Fruit fly (Drosophila melanogaster) whole organism, pupa: Measurements from ENCODE around the gene Not10.

Experiments used
- CG10348 ChIP-seq: fragments of 200-800 bp; sonication (Bioruptor generic); IDR thresholded peaks from 2 replicates; pipeline ENCODE4 v1.3.6; 2022; ENCODE audit warnings: missing biosample characterization, missing genetic modification characterization
- CG12605 ChIP-seq: fragments of 200-800 bp; sonication (Bioruptor generic); IDR thresholded peaks from 2 replicates; pipeline ENCODE4 v1.3.6; 2022; ENCODE audit warnings: missing biosample characterization, missing genetic modification characterization
- CG13204 ChIP-seq: fragments of 200-800 bp; sonication (Bioruptor generic); optimal IDR thresholded peaks from 2 replicates; lab custom pipeline; 2018; ENCODE audit warnings: missing biosample characterization, mild to moderate bottlenecking, missing genetic modification characterization, moderate library complexity
- CG14655 ChIP-seq: fragments of 200-800 bp; sonication (Bioruptor generic); optimal IDR thresholded peaks from 3 replicates; lab custom pipeline; 2017; ENCODE audit warnings: mild to moderate bottlenecking, missing biosample characterization, missing genetic modification reagents, missing genetic modification characterization
- CG15710 ChIP-seq: fragments of 200-800 bp; sonication (Bioruptor generic); optimal IDR thresholded peaks from 2 replicates; lab custom pipeline; 2018; ENCODE audit warnings: missing biosample characterization, mild to moderate bottlenecking, missing genetic modification characterization, moderate library complexity
- CG17806 ChIP-seq: fragments of 200-800 bp; sonication (Bioruptor generic); optimal IDR thresholded peaks from 2 replicates; lab custom pipeline; 2018; ENCODE audit warnings: missing biosample characterization, mild to moderate bottlenecking, missing genetic modification characterization, moderate library complexity
- CG32121 ChIP-seq: fragments of 200-800 bp; sonication (Bioruptor generic); IDR thresholded peaks from 2 replicates; pipeline ENCODE4 v1.3.6; 2022; ENCODE audit warnings: missing biosample characterization, missing genetic modification characterization
- CG34367 ChIP-seq: fragments of 200-800 bp; sonication (Bioruptor generic); optimal IDR thresholded peaks from 2 replicates; lab custom pipeline; 2018; ENCODE audit warnings: missing biosample characterization, mild to moderate bottlenecking, missing genetic modification characterization
- CG4496 ChIP-seq: fragments of 200-800 bp; sonication (Bioruptor generic); IDR thresholded peaks from 3 replicates; pipeline ENCODE4 v1.3.6; 2022; ENCODE audit warnings: missing biosample characterization, missing genetic modification characterization
- CG8159 ChIP-seq: fragments of 200-800 bp; sonication (Bioruptor generic); optimal IDR thresholded peaks from 3 replicates; lab custom pipeline; 2018; ENCODE audit warnings: missing biosample characterization, mild to moderate bottlenecking, missing genetic modification characterization, moderate library complexity
- CG8301 ChIP-seq: fragments of 200-800 bp; sonication (Bioruptor generic); optimal IDR thresholded peaks from 2 replicates; lab custom pipeline; 2018; ENCODE audit warnings: missing biosample characterization, mild to moderate bottlenecking, missing genetic modification characterization
- CG9948 ChIP-seq: fragments of 200-800 bp; sonication (Bioruptor generic); optimal IDR thresholded peaks from 2 replicates; lab custom pipeline; 2018; ENCODE audit warnings: missing biosample characterization, mild to moderate bottlenecking, missing genetic modification characterization, moderate library complexity
- D1 ChIP-seq: fragments of 200-800 bp; sonication (Bioruptor generic); optimal IDR thresholded peaks from 2 replicates; lab custom pipeline; 2018; ENCODE audit warnings: missing biosample characterization, mild to moderate bottlenecking, missing genetic modification characterization, moderate library complexity
- EcR ChIP-seq: fragments of 200-800 bp; sonication (Bioruptor generic); optimal IDR thresholded peaks from 3 replicates; lab custom pipeline; 2019; ENCODE audit warnings: missing biosample characterization, missing genetic modification characterization, mild to moderate bottlenecking, moderate library complexity, missing genetic modification reagents
- Ets98B ChIP-seq: fragments of 200-800 bp; sonication (Bioruptor generic); IDR thresholded peaks from 2 replicates; pipeline ENCODE4 v1.3.6; 2022; ENCODE audit warnings: missing biosample characterization, missing genetic modification characterization
- Pif1A ChIP-seq: fragments of 200-800 bp; sonication (Bioruptor generic); optimal IDR thresholded peaks from 3 replicates; lab custom pipeline; 2016; ENCODE audit warnings: missing biosample characterization, missing genetic modification characterization
- Pif1B ChIP-seq: fragments of 200-800 bp; sonication (Bioruptor generic); optimal IDR thresholded peaks from 3 replicates; lab custom pipeline; 2016; ENCODE audit warnings: missing biosample characterization, missing genetic modification characterization
- Snoo ChIP-seq: fragments of 200-800 bp; sonication (Bioruptor generic); optimal IDR thresholded peaks from 3 replicates; lab custom pipeline; 2017; ENCODE audit warnings: missing biosample characterization, mild to moderate bottlenecking, missing genetic modification characterization, inconsistent platforms
- fd96Ca ChIP-seq: fragments of 200-800 bp; sonication (Bioruptor generic); IDR thresholded peaks from 3 replicates; pipeline ENCODE4 v1.3.6; 2022; ENCODE audit warnings: missing biosample characterization, missing genetic modification characterization
- gl ChIP-seq: fragments of 200-800 bp; sonication (Bioruptor generic); optimal IDR thresholded peaks from 2 replicates; lab custom pipeline; 2018; ENCODE audit warnings: missing biosample characterization, mild to moderate bottlenecking, missing genetic modification characterization
- rn ChIP-seq: fragments of 200-800 bp; sonication (Bioruptor generic); IDR thresholded peaks from 2 replicates; pipeline ENCODE4 v1.3.6; 2022; ENCODE audit warnings: missing biosample characterization, missing genetic modification characterization

Not10 gene

DNA sequence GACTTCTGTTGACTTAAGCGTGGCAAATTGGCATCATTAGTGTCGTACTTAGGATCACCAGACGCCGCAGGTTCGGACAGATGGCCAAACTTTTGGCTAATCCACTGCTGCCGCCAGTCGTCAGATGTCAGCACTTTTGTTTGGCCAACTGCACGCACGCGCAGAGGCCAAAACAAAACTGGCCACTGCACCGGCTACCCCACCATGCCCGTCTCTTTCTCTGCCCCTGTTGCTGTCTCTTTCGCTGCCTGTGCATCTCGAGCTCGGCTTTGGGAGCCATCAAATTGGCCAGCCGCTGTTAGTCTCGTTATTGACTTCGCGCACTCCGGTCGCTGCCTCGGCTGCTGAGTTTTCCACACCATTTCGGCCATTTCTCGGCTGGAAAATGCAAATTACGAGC is 32.1 kb downstream of the Not10 start, which contains the start of gene CG14395:
Gene CG14395 (plus strand): TSS at position 301 of the 400 bp plus-strand sequence.
- TF ChIP-seq Ets98B (GFP tag; lab: Robert Waterston, UW) (0 out of 2 replicates have a peak, but pooled peaks have one; percentile 17), D1 (tag; lab: Kevin White, UChicago) (no peak), CG4496 (GFP tag; lab: Robert Waterston, UW) (peak; percentile 72; the same call in 2 of the 3 replicates), CG8159 (no peak)

DNA sequence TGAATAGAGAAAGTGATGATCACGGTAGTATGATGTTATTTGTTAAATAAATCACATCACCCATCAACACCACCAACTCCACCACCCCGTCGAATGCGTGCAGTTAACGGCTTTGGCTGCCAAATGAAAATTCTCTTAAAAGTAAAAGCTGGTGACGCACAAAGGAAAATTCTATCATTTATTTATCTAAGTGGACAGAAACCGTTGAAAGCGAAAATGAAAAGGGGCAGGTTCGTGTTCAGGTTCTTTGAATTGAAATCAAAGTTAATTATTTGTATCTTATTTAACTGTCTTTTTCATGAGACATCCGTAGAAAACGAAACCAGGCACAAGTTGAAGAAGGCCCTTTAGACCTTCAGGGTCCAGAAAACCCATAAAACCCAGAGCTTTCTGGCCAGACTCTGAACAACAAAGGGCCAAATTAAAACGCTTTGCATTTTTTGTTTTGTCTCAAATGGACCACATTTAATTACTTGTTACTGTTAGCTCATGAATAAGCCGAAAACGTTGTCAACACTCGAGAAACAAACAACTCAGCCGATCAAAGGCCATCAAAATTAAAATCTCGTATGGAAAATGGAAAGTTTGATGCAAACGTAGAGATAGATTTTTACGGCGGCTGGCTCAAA is 35.9 kb downstream of the Not10 start:
- TF ChIP-seq CG34367 (tag; lab: Kevin White, UChicago) = no peak

DNA sequence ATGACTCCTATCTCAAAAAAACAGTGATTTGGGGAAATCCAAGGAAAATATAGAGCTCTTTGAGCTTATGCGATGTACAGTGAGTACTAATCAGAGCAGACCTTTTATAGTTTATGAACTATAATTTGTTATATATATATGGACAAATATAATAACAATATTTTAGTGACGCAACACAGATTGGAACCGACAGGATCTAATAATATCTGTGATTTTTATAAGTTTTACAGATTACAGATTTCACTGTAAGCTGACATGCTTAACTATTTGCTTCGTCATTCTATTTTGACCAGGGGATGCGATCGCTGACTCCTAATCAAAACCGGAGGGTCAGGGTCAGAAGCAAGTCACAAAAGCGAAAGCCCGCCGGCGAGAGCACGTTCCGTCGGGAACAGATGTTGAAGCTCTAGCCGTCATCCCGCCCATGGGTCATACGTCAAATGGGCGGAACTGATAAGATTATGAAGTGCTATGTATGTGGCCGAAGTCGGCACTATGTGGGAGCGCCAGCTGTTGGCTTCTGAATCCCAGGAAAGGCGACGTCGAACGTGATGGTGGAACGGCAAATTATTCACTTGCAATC is 43.7 kb downstream of the Not10 start, which contains the start of gene Gnmt:
Gene Gnmt (plus strand): TSS at position 568 of the 583 bp plus-strand sequence.
- no peak for TF ChIP-seq fd96Ca (GFP tag; lab: Robert Waterston, UW)
- TF ChIP-seq D1 (tag; lab: Kevin White, UChicago) = no peak
- no peak for TF ChIP-seq CG12605
- no peak for TF ChIP-seq CG10348 (GFP tag; lab: Robert Waterston, UW)

DNA sequence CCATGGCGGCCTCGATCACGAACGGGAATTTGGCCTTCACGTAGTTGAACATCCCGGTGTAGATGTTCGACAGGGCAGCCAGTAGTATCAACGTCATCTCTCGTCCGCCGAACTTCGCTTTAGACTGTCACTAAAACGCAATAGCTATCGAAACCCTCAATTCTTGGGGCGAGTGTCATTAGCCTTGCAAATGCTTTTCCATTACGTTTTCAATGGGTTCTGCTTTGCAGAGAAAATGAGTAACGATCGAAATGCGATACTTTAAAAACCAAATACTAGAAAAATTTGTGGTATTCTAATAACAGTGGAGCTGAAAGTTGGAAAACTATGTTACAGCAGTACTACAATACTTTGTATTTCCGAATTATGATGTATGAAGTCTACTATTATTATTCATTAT is 45.7 kb downstream of the Not10 start, which contains the start of gene CG43630:
Gene CG43630 (minus strand): TSS at position 101 of the 400 bp plus-strand sequence.
- TF ChIP-seq gl (tag; lab: Kevin White, UChicago) = no peak
- no peak for TF ChIP-seq fd96Ca (GFP tag; lab: Robert Waterston, UW)
- no peak for TF ChIP-seq D1 (tag; lab: Kevin White, UChicago)
- no peak for TF ChIP-seq CG17806 (tag; lab: Kevin White, UChicago)
- no peak for TF ChIP-seq CG14655 (GFP tag; lab: Kevin White, UChicago)
- TF ChIP-seq CG12605 = no peak
- no peak for TF ChIP-seq CG15710 (tag; lab: Kevin White, UChicago)
- TF ChIP-seq CG8159 = no peak
- no peak for TF ChIP-seq rn (GFP tag; lab: Robert Waterston, UW)
- TF ChIP-seq, all 21 proteins: peak for 0

DNA sequence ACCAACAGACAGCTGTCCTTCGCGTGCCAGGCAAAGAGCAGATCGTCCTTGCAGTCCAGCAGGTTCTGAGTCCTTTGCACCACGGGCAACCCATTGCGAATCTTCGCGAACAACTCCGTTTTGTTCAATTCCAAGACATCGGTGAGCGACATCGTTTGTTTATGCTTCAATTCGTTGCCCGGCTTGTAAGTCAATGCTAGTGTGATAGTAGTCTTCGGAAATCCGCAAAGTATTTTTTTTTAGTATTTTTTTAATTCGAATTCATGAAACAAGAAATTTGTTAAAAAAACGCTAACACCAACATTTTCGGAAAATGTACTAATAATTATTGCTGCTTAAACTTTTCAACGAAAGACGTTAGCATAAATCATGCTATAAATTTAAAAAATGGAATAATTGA is 48.4 kb downstream of the Not10 start, which contains the start of gene mbo:
Gene mbo (minus strand): TSS at position 203 of the 400 bp plus-strand sequence.
- TF ChIP-seq D1 (tag; lab: Kevin White, UChicago) = no peak
- no peak for TF ChIP-seq CG15710 (tag; lab: Kevin White, UChicago)
- TF ChIP-seq Pif1A (GFP tag; lab: Kevin White, UChicago) = no peak
- no peak for TF ChIP-seq CG9948 (tag; lab: Kevin White, UChicago)
- TF ChIP-seq CG10348 (GFP tag; lab: Robert Waterston, UW) = no peak
- TF ChIP-seq fd96Ca (GFP tag; lab: Robert Waterston, UW) = no peak
- TF ChIP-seq CG17806 (tag; lab: Kevin White, UChicago) = no peak
- no peak for TF ChIP-seq CG13204

DNA sequence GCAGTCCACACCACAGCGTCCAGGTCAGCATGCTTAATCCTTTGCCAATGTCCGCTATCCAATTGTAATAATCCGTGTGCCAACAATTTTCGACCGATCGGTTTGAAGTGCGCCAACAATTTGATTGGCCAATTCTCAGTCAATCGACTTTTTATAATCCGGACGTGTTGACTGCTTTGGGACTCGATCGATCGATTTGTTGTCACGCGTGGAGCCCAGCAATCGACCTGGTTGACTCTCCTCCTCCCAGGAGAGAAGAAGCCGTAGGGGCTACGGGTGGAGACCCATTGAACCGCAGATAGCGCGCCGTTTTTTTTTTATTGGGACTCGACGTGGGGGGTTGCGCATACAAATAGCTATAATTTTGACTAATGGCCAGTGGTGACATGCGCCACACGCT is 50.8 kb downstream of the Not10 start, which contains the start of gene Cyp313a4:
Gene Cyp313a4 (minus strand): TSS at position 101 of the 400 bp plus-strand sequence.
- TF ChIP-seq Snoo (no peak), Ets98B (GFP tag; lab: Robert Waterston, UW) (no peak), CG17806 (tag; lab: Kevin White, UChicago) (no peak), CG4496 (GFP tag; lab: Robert Waterston, UW) (no peak), CG9948 (tag; lab: Kevin White, UChicago) (no peak), Pif1A (GFP tag; lab: Kevin White, UChicago) (no peak), CG8301 (tag; lab: Kevin White, UChicago) (no peak), CG32121 (no peak), Pif1B (GFP tag; lab: Kevin White, UChicago) (no peak), CG13204 (no peak), CG34367 (tag; lab: Kevin White, UChicago) (no peak), fd96Ca (GFP tag; lab: Robert Waterston, UW) (no peak), gl (tag; lab: Kevin White, UChicago) (no peak), EcR (GFP tag; lab: Kevin White, UChicago) (no peak), CG12605 (no peak), rn (GFP tag; lab: Robert Waterston, UW) (no peak), CG8159 (no peak)
